Fruit fly (Drosophila melanogaster): ENCODE results near the gene Abl.

- TF ChIP-seq ovo (GFP tag; optimal IDR thresholded peaks at IDR 0.05) (peak; percentile 22), CG1620 (GFP tag; optimal IDR thresholded peaks at IDR 0.05) (no peak), tj (GFP tag; optimal IDR thresholded peaks at IDR 0.05) (peak; percentile 24), bab1 (GFP tag; optimal IDR thresholded peaks at IDR 0.05) (no peak), cnc (optimal IDR thresholded peaks at IDR 0.05) (no peak), toe (GFP tag; optimal IDR thresholded peaks at IDR 0.05) (no peak), cic (GFP tag; optimal IDR thresholded peaks at IDR 0.05) (peak; percentile 82), CG14711 (tag; optimal IDR thresholded peaks at IDR 0.05) (peak; percentile 53), CG7101 (tag; optimal IDR thresholded peaks at IDR 0.05) (peak; percentile 60), CG12768 (GFP tag; optimal IDR thresholded peaks at IDR 0.05) (peak; percentile 48), Crg-1 (GFP tag; optimal IDR thresholded peaks at IDR 0.05) (no peak), CG11617 (GFP tag; optimal IDR thresholded peaks at IDR 0.05) (peak; percentile 15)
These were observed 34.7 kb upstream of the Abl start for dm6 chr3L:16682371-16682770.
